Fruit fly (Drosophila melanogaster) whole organism, prepupa: ENCODE measurements around the gene CG1113.

Source experiments
- CG6808 ChIP-seq: fragments of 200-800 bp; sonication (Bioruptor generic); optimal IDR thresholded peaks from 3 replicates; lab custom pipeline; 2017; ENCODE audit warnings: missing biosample characterization, missing genetic modification characterization, mild to moderate bottlenecking, moderate library complexity, missing genetic modification reagents
- CG8119 ChIP-seq: fragments of 200-800 bp; sonication (Bioruptor generic); IDR thresholded peaks from 3 replicates; pipeline ENCODE4 v1.3.6; 2022; ENCODE audit warnings: missing biosample characterization, missing genetic modification characterization
- Hr4 ChIP-seq: fragments of 200-800 bp; sonication (Bioruptor generic); optimal IDR thresholded peaks from 3 replicates; lab custom pipeline; 2016; ENCODE audit warnings: missing biosample characterization, missing genetic modification characterization
- cyc ChIP-seq: fragments of 200-800 bp; sonication (Bioruptor generic); optimal IDR thresholded peaks from 3 replicates; lab custom pipeline; 2016; ENCODE audit warnings: missing biosample characterization, missing genetic modification characterization
- vri ChIP-seq: fragments of 200-800 bp; sonication (Bioruptor generic); optimal IDR thresholded peaks from 3 replicates; lab custom pipeline; 2016; ENCODE audit warnings: missing biosample characterization, mild to moderate bottlenecking, missing genetic modification characterization

CG1113 gene

DNA sequence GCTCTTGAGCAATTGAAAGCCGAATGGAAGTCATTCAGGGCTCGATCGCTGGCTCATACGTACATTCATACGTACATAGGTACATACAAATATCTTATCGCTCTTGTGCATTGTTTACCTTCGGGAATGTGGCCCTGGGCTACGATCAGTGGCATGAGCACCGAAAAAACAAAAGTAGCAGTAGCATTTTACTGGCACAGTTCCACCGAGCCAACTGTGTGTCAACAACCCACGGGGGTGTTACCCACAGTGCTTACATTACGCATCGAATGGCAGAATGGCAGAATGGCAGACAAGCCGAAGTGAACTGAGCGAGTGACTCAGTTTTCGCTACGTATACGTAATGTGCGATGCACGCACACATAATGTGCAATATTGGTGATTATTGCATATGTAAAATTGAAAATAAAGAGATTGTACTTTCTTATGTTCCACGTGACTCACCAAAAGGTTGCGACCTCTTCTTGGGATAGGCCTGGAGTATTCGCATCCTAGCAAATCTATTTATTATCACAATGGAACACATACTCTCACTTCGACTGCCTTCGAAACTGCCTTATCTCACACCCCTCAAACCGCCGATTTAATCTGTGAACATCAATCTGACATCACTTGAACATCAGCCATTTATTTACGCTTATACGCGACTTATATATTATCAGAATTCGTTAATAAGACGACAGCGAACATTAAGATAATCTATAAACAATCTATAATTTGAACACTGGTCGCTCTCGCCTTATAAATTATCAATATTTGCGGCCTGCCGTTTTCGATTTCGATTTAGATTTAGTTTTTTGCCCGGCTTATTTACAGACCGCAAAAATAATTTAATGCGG is 50.2 kb downstream of the CG1113 start (continued):
- TF ChIP-seq CG6808 (GFP tag; lab: Kevin White, UChicago) (peak; percentile 1), Hr4 (GFP tag; lab: Kevin White, UChicago) (no peak), cyc (no peak), CG8119 (GFP tag; lab: Robert Waterston, UW) (no peak), vri (GFP tag; lab: Kevin White, UChicago) (peak; percentile 76)
